Fruit fly (Drosophila melanogaster) whole organism, embryonic: ENCODE measurements around the gene CBP.

Experiments
- CG10543 ChIP-seq: fragments of 200-800 bp; sonication (Bioruptor generic); optimal IDR thresholded peaks from 3 replicates; lab custom pipeline; 2017; ENCODE audit warnings: missing biosample characterization, mild to moderate bottlenecking, missing genetic modification characterization, moderate library complexity
- CG10979 ChIP-seq: fragments of 200-800 bp; sonication (Bioruptor generic); optimal IDR thresholded peaks from 2 replicates; lab custom pipeline; 2018; ENCODE audit warnings: missing biosample characterization, mild to moderate bottlenecking, missing genetic modification characterization, moderate library complexity
- CG11398 ChIP-seq: fragments of 200-800 bp; sonication (Bioruptor generic); optimal IDR thresholded peaks from 2 replicates; lab custom pipeline; 2016; ENCODE audit warnings: missing biosample characterization, missing genetic modification characterization
- CG12659 ChIP-seq: fragments of 200-800 bp; sonication (Bioruptor generic); optimal IDR thresholded peaks from 3 replicates; lab custom pipeline; 2017; ENCODE audit warnings: mild to moderate bottlenecking, missing biosample characterization, missing genetic modification reagents, missing genetic modification characterization
- CG13123 ChIP-seq: fragments of 200-800 bp; sonication (Bioruptor generic); optimal IDR thresholded peaks from 2 replicates; lab custom pipeline; 2016; ENCODE audit warnings: missing biosample characterization, missing genetic modification characterization
- CG15073 ChIP-seq: fragments of 200-800 bp; sonication (Bioruptor generic); optimal IDR thresholded peaks from 2 replicates; lab custom pipeline; 2016; ENCODE audit warnings: missing biosample characterization, missing genetic modification characterization
- CG1529 ChIP-seq: fragments of 200-800 bp; sonication (Bioruptor generic); optimal IDR thresholded peaks from 3 replicates; lab custom pipeline; 2018; ENCODE audit warnings: missing biosample characterization, missing genetic modification characterization
- CG15479 ChIP-seq: fragments of 200-800 bp; sonication (Bioruptor generic); optimal IDR thresholded peaks from 3 replicates; lab custom pipeline; 2019; ENCODE audit warnings: missing biosample characterization, mild to moderate bottlenecking, missing genetic modification characterization, moderate library complexity
- CG17361 ChIP-seq: fragments of 200-800 bp; sonication (Bioruptor generic); IDR thresholded peaks from 3 replicates; pipeline ENCODE4 v1.3.6; 2022; ENCODE audit warnings: missing biosample characterization, missing genetic modification characterization
- CG2129 ChIP-seq: fragments of 200-800 bp; sonication (Bioruptor generic); IDR thresholded peaks from 2 replicates; pipeline ENCODE4 v1.3.6; 2022; ENCODE audit warnings: missing biosample characterization, missing genetic modification characterization; ENCODE audit not compliant: partially characterized antibody
- CG3065 ChIP-seq: fragments of 200-800 bp; sonication (Bioruptor generic); optimal IDR thresholded peaks from 2 replicates; lab custom pipeline; 2016; ENCODE audit warnings: missing biosample characterization, missing genetic modification characterization
- CG32772 ChIP-seq: fragments of 200-800 bp; sonication (Bioruptor generic); IDR thresholded peaks from 2 replicates; pipeline ENCODE4 v1.3.6; 2022; ENCODE audit warnings: missing biosample characterization, missing genetic modification characterization
- CG34224 ChIP-seq: fragments of 200-800 bp; sonication (Bioruptor generic); IDR thresholded peaks from 3 replicates; pipeline ENCODE4 v1.3.6; 2022; ENCODE audit warnings: missing biosample characterization, missing genetic modification characterization; ENCODE audit not compliant: partially characterized antibody
- CG42726 ChIP-seq: fragments of 200-800 bp; sonication (Bioruptor generic); IDR thresholded peaks from 2 replicates; pipeline ENCODE4 v1.3.6; 2022; ENCODE audit warnings: missing biosample characterization, missing genetic modification characterization; ENCODE audit not compliant: partially characterized antibody
- CG5953 ChIP-seq: fragments of 200-800 bp; sonication (Bioruptor generic); IDR thresholded peaks from 2 replicates; pipeline ENCODE4 v1.3.6; 2022; ENCODE audit warnings: missing biosample characterization, missing genetic modification characterization
- CG6254 ChIP-seq: fragments of 200-800 bp; sonication (Bioruptor generic); optimal IDR thresholded peaks from 3 replicates; lab custom pipeline; 2017; ENCODE audit warnings: mild to moderate bottlenecking, missing biosample characterization, missing genetic modification reagents, missing genetic modification characterization
- CG7357 ChIP-seq: fragments of 200-800 bp; sonication (Bioruptor generic); IDR thresholded peaks from 3 replicates; pipeline ENCODE4 v1.3.6; 2022; ENCODE audit warnings: missing biosample characterization, missing genetic modification characterization
- CG9609 ChIP-seq: fragments of 200-800 bp; sonication (Bioruptor generic); optimal IDR thresholded peaks from 3 replicates; lab custom pipeline; 2016; ENCODE audit warnings: missing biosample characterization, missing genetic modification characterization
- Chrac-16 ChIP-seq: fragments of 200-800 bp; sonication (Bioruptor generic); optimal IDR thresholded peaks from 3 replicates; lab custom pipeline; 2016; ENCODE audit warnings: missing biosample characterization, missing genetic modification characterization
- CoRest ChIP-seq: fragments of 200-800 bp; sonication (Bioruptor generic); optimal IDR thresholded peaks from 3 replicates; lab custom pipeline; 2018; ENCODE audit warnings: missing biosample characterization, mild to moderate bottlenecking, missing genetic modification characterization, moderate library complexity
- D19B ChIP-seq: fragments of 200-800 bp; sonication (Bioruptor generic); optimal IDR thresholded peaks from 2 replicates; lab custom pipeline; 2017; ENCODE audit warnings: missing biosample characterization, mild to moderate bottlenecking, missing genetic modification characterization
- Dip3 ChIP-seq: fragments of 200-800 bp; sonication (Bioruptor generic); optimal IDR thresholded peaks from 3 replicates; lab custom pipeline; 2016; ENCODE audit warnings: missing biosample characterization, missing genetic modification characterization
- Doc3 ChIP-seq: fragments of 200-800 bp; sonication (Bioruptor generic); IDR thresholded peaks from 3 replicates; pipeline ENCODE4 v1.3.6; 2022; ENCODE audit warnings: missing biosample characterization, missing genetic modification characterization; ENCODE audit not compliant: partially characterized antibody
- Dp ChIP-seq: fragments of 200-800 bp; sonication (Bioruptor generic); optimal IDR thresholded peaks from 2 replicates; lab custom pipeline; 2018; ENCODE audit warnings: missing biosample characterization, mild to moderate bottlenecking, missing genetic modification characterization, moderate library complexity
- Hey ChIP-seq: fragments of 200-800 bp; sonication (Bioruptor generic); optimal IDR thresholded peaks from 3 replicates; lab custom pipeline; 2018; ENCODE audit warnings: missing biosample characterization, mild to moderate bottlenecking, missing genetic modification characterization
- HmgZ ChIP-seq: fragments of 200-800 bp; sonication (Bioruptor generic); optimal IDR thresholded peaks from 2 replicates; lab custom pipeline; 2018; ENCODE audit warnings: missing biosample characterization, mild to moderate bottlenecking, missing genetic modification characterization
- Med ChIP-seq: fragments of 200-800 bp; sonication (Bioruptor generic); peaks from one replicate; lab custom pipeline; 2016; ENCODE audit warnings: missing biosample characterization, missing genetic modification characterization, mild to moderate bottlenecking, inconsistent platforms, moderate library complexity
- Nf-YA ChIP-seq: fragments of 200-800 bp; sonication (Bioruptor generic); IDR thresholded peaks from 2 replicates; pipeline ENCODE4 v1.3.6; 2022; ENCODE audit warnings: missing biosample characterization, missing genetic modification characterization
- Sox102F ChIP-seq: fragments of 200-800 bp; sonication (Bioruptor generic); optimal IDR thresholded peaks from 2 replicates; lab custom pipeline; 2018; ENCODE audit warnings: missing biosample characterization, mild to moderate bottlenecking, missing genetic modification characterization, moderate library complexity
- Spps ChIP-seq: fragments of 200-800 bp; sonication (Bioruptor generic); optimal IDR thresholded peaks from 2 replicates; lab custom pipeline; 2018; ENCODE audit warnings: missing biosample characterization, mild to moderate bottlenecking, missing genetic modification characterization
- Trl ChIP-seq, 3 experiments: fragments of >200 bp in 2 of 3; fragments of 200-800 bp in 1 of 3; sonication (Bioruptor generic) in 1 of 3; optimal IDR thresholded peaks; 2 replicates in 1 of 3; 3 replicates in 2 of 3; lab custom pipeline; 2016 to 2017; ENCODE audit warnings: missing biosample characterization in 1 of 3, missing genetic modification characterization in 1 of 3
- chinmo ChIP-seq: fragments of 200-800 bp; sonication (Bioruptor generic); IDR thresholded peaks from 4 replicates; pipeline ENCODE4 v1.3.6; 2022; ENCODE audit warnings: missing biosample characterization, missing genetic modification characterization; ENCODE audit not compliant: partially characterized antibody
- croc ChIP-seq: fragments of 200-800 bp; sonication (Bioruptor generic); conservative IDR thresholded peaks from 3 replicates; pipeline ENCODE4 v1.3.6; 2022; ENCODE audit warnings: missing biosample characterization, missing genetic modification characterization
- gsb ChIP-seq: fragments of 200-800 bp; sonication (Bioruptor generic); IDR thresholded peaks from 2 replicates; pipeline ENCODE4 v1.3.6; 2022; ENCODE audit warnings: missing biosample characterization, missing genetic modification characterization
- hkb ChIP-seq, 2 experiments: fragments of 200-800 bp in 1 of 2; fragments of >200 bp in 1 of 2; sonication (Bioruptor generic) in 1 of 2; IDR thresholded peaks in 1 of 2; optimal IDR thresholded peaks in 1 of 2; 2 replicates each; pipeline versions ENCODE4 v1.3.6 to Lab custom; 2017 to 2022; ENCODE audit warnings: missing biosample characterization in 1 of 2, missing genetic modification characterization in 1 of 2
- kni ChIP-seq: fragments of 200-800 bp; sonication (Bioruptor generic); optimal IDR thresholded peaks from 3 replicates; lab custom pipeline; 2017; ENCODE audit warnings: mild to moderate bottlenecking, missing biosample characterization, missing genetic modification reagents, missing genetic modification characterization
- prd ChIP-seq, 3 experiments: fragments of >200 bp in 2 of 3; fragments of 200-800 bp in 1 of 3; sonication (Bioruptor generic) in 1 of 3; optimal IDR thresholded peaks in 2 of 3; IDR thresholded peaks in 1 of 3; 2 replicates in 2 of 3; 3 replicates in 1 of 3; pipeline versions ENCODE4 v1.3.6 to Lab custom; 2017 to 2022; ENCODE audit warnings: missing biosample characterization in 1 of 3, missing genetic modification characterization in 1 of 3
- sens-2 ChIP-seq: fragments of 200-800 bp; sonication (Bioruptor generic); IDR thresholded peaks from 2 replicates; pipeline ENCODE4 v1.3.6; 2022; ENCODE audit warnings: missing biosample characterization, missing genetic modification characterization
- ssp ChIP-seq: fragments of 200-800 bp; sonication (Bioruptor generic); IDR thresholded peaks from 2 replicates; pipeline ENCODE4 v1.3.6; 2022; ENCODE audit warnings: missing biosample characterization, missing genetic modification characterization
- tap ChIP-seq: fragments of 200-800 bp; optimal IDR thresholded peaks from 3 replicates; lab custom pipeline; 2019; ENCODE audit warnings: missing biosample characterization, mild to moderate bottlenecking, missing genetic modification characterization, moderate library complexity
- tll ChIP-seq, 2 experiments: fragments of 200-800 bp in 1 of 2; fragments of >200 bp in 1 of 2; sonication (Bioruptor generic) in 1 of 2; optimal IDR thresholded peaks; 2 replicates each; lab custom pipeline; 2017 to 2019; ENCODE audit warnings: missing biosample characterization in 2 of 2, missing genetic modification characterization in 2 of 2, mild to moderate bottlenecking in 1 of 2, moderate library complexity in 1 of 2
- zfh2 ChIP-seq: fragments of 200-800 bp; sonication (Bioruptor generic); optimal IDR thresholded peaks from 2 replicates; lab custom pipeline; 2016; ENCODE audit warnings: missing biosample characterization, missing genetic modification characterization

Gene CBP

dm6 chrX:7296721-7297227 lies 40.4 kb upstream of the CBP start (continued):
- TF ChIP-seq CG15479 (GFP tag; lab: Kevin White, UChicago) (peak; percentile 70), prd (optimal IDR thresholded peaks at IDR 0.05; lab: Kevin White, UChicago) (no peak), prd (GFP tag; IDR thresholded peaks at IDR 0.05; lab: Robert Waterston, UW) (no peak), CG9609 (GFP tag; lab: Kevin White, UChicago) (no peak), tll (GFP tag; optimal IDR thresholded peaks at IDR 0.05; lab: Kevin White, UChicago) (peak in 1 of 2 experiments; percentile 85)

- TF ChIP-seq Dip3, result no peak
- TF ChIP-seq Doc3 (GFP tag; lab: Robert Waterston, UW), result no peak
- no peak for TF ChIP-seq CG34224
- TF ChIP-seq Med (GFP tag; lab: Kevin White, UChicago), result peak; percentile 54
- no peak for TF ChIP-seq Trl (optimal IDR thresholded peaks at IDR 0.05; lab: Kevin White, UChicago)
- no peak for TF ChIP-seq Trl (GFP tag; optimal IDR thresholded peaks at IDR 0.05; lab: Kevin White, UChicago)
- TF ChIP-seq Spps (tag; lab: Kevin White, UChicago), result no peak
Measured at dm6 chrX:7298323-7298722, 38.8 kb upstream of the CBP start.

- TF ChIP-seq CG17361 (GFP tag; lab: Robert Waterston, UW), result peak; percentile 47; the same call in 2 of the 3 replicates
- TF ChIP-seq kni (GFP tag; lab: Kevin White, UChicago), result peak; percentile 91
- TF ChIP-seq CG10543 (GFP tag; lab: Kevin White, UChicago), result peak; percentile 22
- TF ChIP-seq Dp (GFP tag; lab: Kevin White, UChicago), result no peak
- no peak for TF ChIP-seq CG13123 (GFP tag; lab: Kevin White, UChicago)
- TF ChIP-seq Chrac-16, result peak; percentile 8
- no peak for TF ChIP-seq CG2129 (GFP tag; lab: Robert Waterston, UW)
- no peak for TF ChIP-seq gsb (GFP tag; lab: Robert Waterston, UW)
- no peak for TF ChIP-seq Hey (tag; lab: Kevin White, UChicago)
- TF ChIP-seq hkb (optimal IDR thresholded peaks at IDR 0.05; lab: Kevin White, UChicago), result no peak
- TF ChIP-seq hkb (GFP tag; IDR thresholded peaks at IDR 0.05; lab: Robert Waterston, UW), result no peak; the same call in 1 of the 2 replicates
- peak; percentile 50; the same call in 2 of the 3 replicates for TF ChIP-seq CG7357 (GFP tag; lab: Robert Waterston, UW)
- TF ChIP-seq CG32772 (GFP tag; lab: Robert Waterston, UW), result no peak
- no peak for TF ChIP-seq CG42726 (GFP tag; lab: Robert Waterston, UW)
- 0 out of 3 replicates have a peak, but pooled peaks have one; percentile 19 for TF ChIP-seq croc (GFP tag; lab: Robert Waterston, UW)
- no peak for TF ChIP-seq CG5953 (GFP tag; lab: Robert Waterston, UW)
- TF ChIP-seq CG3065 (GFP tag; lab: Kevin White, UChicago), result no peak
- TF ChIP-seq CG11398 (GFP tag; lab: Kevin White, UChicago), result no peak
- TF ChIP-seq Sox102F (GFP tag; lab: Kevin White, UChicago), result peak; percentile 69
- TF ChIP-seq ssp (GFP tag; lab: Robert Waterston, UW), result no peak
- TF ChIP-seq CG12659 (GFP tag; lab: Kevin White, UChicago), result peak; percentile 37
- TF ChIP-seq CG6254 (GFP tag; lab: Kevin White, UChicago), result no peak
- peak; percentile 5 for TF ChIP-seq CG1529 (GFP tag; lab: Kevin White, UChicago)
- TF ChIP-seq CG15073 (GFP tag; lab: Kevin White, UChicago), result peak; percentile 1
- TF ChIP-seq Nf-YA (GFP tag; lab: Robert Waterston, UW), result no peak
- TF ChIP-seq zfh2 (GFP tag; lab: Kevin White, UChicago), result peak; percentile 46
- TF ChIP-seq sens-2 (GFP tag; lab: Robert Waterston, UW), result no peak
- TF ChIP-seq tap, result peak; percentile 39
- TF ChIP-seq chinmo (GFP tag; lab: Robert Waterston, UW), result peak; percentile 93
- TF ChIP-seq HmgZ (tag; lab: Kevin White, UChicago), result no peak
- TF ChIP-seq D19B (GFP tag; lab: Kevin White, UChicago), result no peak
- peak; percentile 68 for TF ChIP-seq CoRest (tag; lab: Kevin White, UChicago)
- peak; percentile 42 for TF ChIP-seq CG10979 (tag; lab: Kevin White, UChicago)
Measured at dm6 chrX:7299399-7300355, 37.5 kb upstream of the CBP start.
